Fruit fly (Drosophila melanogaster) whole organism, prepupa: ENCODE results near the gene CG32264.

Experiments used
- Blimp-1 ChIP-seq: fragments of 200-800 bp; sonication (Bioruptor generic); optimal IDR thresholded peaks from 3 replicates; lab custom pipeline; 2017; ENCODE audit warnings: missing biosample characterization, missing genetic modification characterization, mild to moderate bottlenecking, moderate library complexity, missing genetic modification reagents
- CG10631 ChIP-seq: fragments of 200-800 bp; sonication (Bioruptor generic); optimal IDR thresholded peaks from 2 replicates; lab custom pipeline; 2016; ENCODE audit warnings: missing biosample characterization, missing genetic modification characterization
- CG10669 ChIP-seq: fragments of 200-800 bp; sonication (Bioruptor generic); optimal IDR thresholded peaks from 3 replicates; lab custom pipeline; 2018; ENCODE audit warnings: missing biosample characterization, mild to moderate bottlenecking, missing genetic modification characterization, moderate library complexity
- CG11762 ChIP-seq: fragments of 200-800 bp; sonication (Bioruptor generic); optimal IDR thresholded peaks from 3 replicates; lab custom pipeline; 2016; ENCODE audit warnings: missing biosample characterization, missing genetic modification characterization; ENCODE audit not compliant: insufficient read depth
- CG11902 ChIP-seq: fragments of 200-800 bp; sonication (Bioruptor generic); optimal IDR thresholded peaks from 3 replicates; lab custom pipeline; 2016; ENCODE audit warnings: missing biosample characterization, missing genetic modification characterization
- CG1621 ChIP-seq: fragments of 200-800 bp; sonication (Bioruptor generic); optimal IDR thresholded peaks from 3 replicates; lab custom pipeline; 2018; ENCODE audit warnings: missing biosample characterization, mild to moderate bottlenecking, missing genetic modification characterization
- CG16779 ChIP-seq: fragments of 200-800 bp; sonication (Bioruptor generic); optimal IDR thresholded peaks from 3 replicates; lab custom pipeline; 2017; ENCODE audit warnings: missing biosample characterization, mild to moderate bottlenecking, missing genetic modification characterization
- CG3032 ChIP-seq: fragments of 200-800 bp; optimal IDR thresholded peaks from 2 replicates; lab custom pipeline; 2019; ENCODE audit warnings: missing biosample characterization, mild to moderate bottlenecking, missing genetic modification characterization, moderate library complexity
- CG31627 ChIP-seq: fragments of 200-800 bp; sonication (Bioruptor generic); optimal IDR thresholded peaks from 3 replicates; lab custom pipeline; 2016; ENCODE audit warnings: missing biosample characterization, missing genetic modification characterization
- CG32006 ChIP-seq: fragments of 200-800 bp; sonication (Bioruptor generic); optimal IDR thresholded peaks from 3 replicates; lab custom pipeline; 2017; ENCODE audit warnings: missing biosample characterization, mild to moderate bottlenecking, missing genetic modification characterization
- CG34406 ChIP-seq: fragments of 200-800 bp; sonication (Bioruptor generic); optimal IDR thresholded peaks from 3 replicates; lab custom pipeline; 2016; ENCODE audit warnings: missing biosample characterization, missing genetic modification characterization
- CG3919 ChIP-seq: fragments of 200-800 bp; sonication (Bioruptor generic); optimal IDR thresholded peaks from 3 replicates; lab custom pipeline; 2016; ENCODE audit warnings: missing biosample characterization, missing genetic modification characterization
- CG4318 ChIP-seq: fragments of 200-800 bp; sonication (Bioruptor generic); optimal IDR thresholded peaks from 3 replicates; lab custom pipeline; 2017; ENCODE audit warnings: missing biosample characterization, mild to moderate bottlenecking, missing genetic modification characterization
- CG6163 ChIP-seq: fragments of 200-800 bp; sonication (Bioruptor generic); IDR thresholded peaks from 3 replicates; pipeline ENCODE4 v1.3.6; 2022; ENCODE audit warnings: missing biosample characterization, missing genetic modification characterization
- CG6792 ChIP-seq: fragments of 200-800 bp; sonication (Bioruptor generic); optimal IDR thresholded peaks from 3 replicates; lab custom pipeline; 2016; ENCODE audit warnings: missing biosample characterization, missing genetic modification characterization
- CG6808 ChIP-seq: fragments of 200-800 bp; sonication (Bioruptor generic); optimal IDR thresholded peaks from 3 replicates; lab custom pipeline; 2017; ENCODE audit warnings: missing biosample characterization, missing genetic modification characterization, mild to moderate bottlenecking, moderate library complexity, missing genetic modification reagents
- CG6854 ChIP-seq: fragments of 200-800 bp; sonication (Bioruptor generic); optimal IDR thresholded peaks from 2 replicates; lab custom pipeline; 2017; ENCODE audit warnings: missing biosample characterization, mild to moderate bottlenecking, missing genetic modification characterization
- CG8119 ChIP-seq: fragments of 200-800 bp; sonication (Bioruptor generic); IDR thresholded peaks from 3 replicates; pipeline ENCODE4 v1.3.6; 2022; ENCODE audit warnings: missing biosample characterization, missing genetic modification characterization
- CG8319 ChIP-seq: fragments of 200-800 bp; sonication (Bioruptor generic); optimal IDR thresholded peaks from 3 replicates; lab custom pipeline; 2016; ENCODE audit warnings: missing biosample characterization, missing genetic modification characterization
- CG8632 ChIP-seq: fragments of 200-800 bp; sonication (Bioruptor generic); optimal IDR thresholded peaks from 3 replicates; lab custom pipeline; 2016; ENCODE audit warnings: missing biosample characterization, missing genetic modification characterization
- CG9139 ChIP-seq: fragments of 200-800 bp; sonication (Bioruptor generic); optimal IDR thresholded peaks from 3 replicates; lab custom pipeline; 2017; ENCODE audit warnings: missing biosample characterization, mild to moderate bottlenecking, missing genetic modification characterization
- Eip75B ChIP-seq: fragments of 200-800 bp; sonication (Bioruptor generic); optimal IDR thresholded peaks from 3 replicates; lab custom pipeline; 2016; ENCODE audit warnings: missing biosample characterization, missing genetic modification characterization
- Eip78C ChIP-seq: fragments of 200-800 bp; sonication (Bioruptor generic); peaks from one replicate; lab custom pipeline; 2016; ENCODE audit warnings: missing biosample characterization, missing genetic modification characterization
- Eip93F ChIP-seq: fragments of 200-800 bp; sonication (Bioruptor generic); optimal IDR thresholded peaks from 2 replicates; lab custom pipeline; 2016; ENCODE audit warnings: missing biosample characterization, mild to moderate bottlenecking, missing genetic modification characterization
- Ets21C ChIP-seq: fragments of 200-800 bp; sonication (Bioruptor generic); optimal IDR thresholded peaks from 3 replicates; lab custom pipeline; 2016; ENCODE audit warnings: missing biosample characterization, missing genetic modification characterization
- Ets96B ChIP-seq: fragments of 200-800 bp; optimal IDR thresholded peaks from 2 replicates; lab custom pipeline; 2019; ENCODE audit warnings: missing biosample characterization, mild to moderate bottlenecking, missing genetic modification characterization, moderate library complexity
- Gug ChIP-seq: fragments of 200-800 bp; sonication (Bioruptor generic); IDR thresholded peaks from 2 replicates; pipeline ENCODE4 v1.3.6; 2022; ENCODE audit warnings: missing biosample characterization, missing genetic modification characterization
- Hr38 ChIP-seq: sonication (Bioruptor generic); optimal IDR thresholded peaks from 2 replicates; lab custom pipeline; 2016; ENCODE audit warnings: missing biosample characterization, missing genetic modification characterization
- Hr39 ChIP-seq: fragments of 200-800 bp; sonication (Bioruptor generic); optimal IDR thresholded peaks from 2 replicates; lab custom pipeline; 2016; ENCODE audit warnings: missing biosample characterization, missing genetic modification characterization
- Lpt ChIP-seq: fragments of 200-800 bp; sonication (Bioruptor generic); optimal IDR thresholded peaks from 3 replicates; lab custom pipeline; 2016; ENCODE audit warnings: missing biosample characterization, missing genetic modification characterization
- Met ChIP-seq: fragments of 200-800 bp; sonication (Bioruptor generic); optimal IDR thresholded peaks from 3 replicates; lab custom pipeline; 2016; ENCODE audit warnings: missing biosample characterization, missing genetic modification characterization
- OdsH ChIP-seq: fragments of 200-800 bp; sonication (Bioruptor generic); optimal IDR thresholded peaks from 3 replicates; lab custom pipeline; 2016; ENCODE audit warnings: missing biosample characterization, missing genetic modification characterization
- Smox ChIP-seq: fragments of 200-800 bp; sonication (Bioruptor generic); optimal IDR thresholded peaks from 3 replicates; lab custom pipeline; 2016; ENCODE audit warnings: missing biosample characterization, missing genetic modification characterization
- Sox102F ChIP-seq: fragments of 200-800 bp; sonication (Bioruptor generic); optimal IDR thresholded peaks from 2 replicates; lab custom pipeline; 2016; ENCODE audit warnings: missing biosample characterization, mild to moderate bottlenecking, missing genetic modification characterization
- Sox14 ChIP-seq: fragments of 200-800 bp; sonication (Bioruptor generic); optimal IDR thresholded peaks from 3 replicates; lab custom pipeline; 2016; ENCODE audit warnings: missing biosample characterization, missing genetic modification characterization
- achi ChIP-seq: fragments of 200-800 bp; sonication (Bioruptor generic); optimal IDR thresholded peaks from 3 replicates; lab custom pipeline; 2016; ENCODE audit warnings: missing biosample characterization, missing genetic modification characterization
- acj6 ChIP-seq: fragments of 200-800 bp; sonication (Bioruptor generic); optimal IDR thresholded peaks from 3 replicates; lab custom pipeline; 2016; ENCODE audit warnings: missing biosample characterization, missing genetic modification characterization
- cyc ChIP-seq: fragments of 200-800 bp; sonication (Bioruptor generic); optimal IDR thresholded peaks from 3 replicates; lab custom pipeline; 2016; ENCODE audit warnings: missing biosample characterization, missing genetic modification characterization
- dac ChIP-seq: fragments of 200-800 bp; sonication (Bioruptor generic); optimal IDR thresholded peaks from 2 replicates; lab custom pipeline; 2017; ENCODE audit warnings: missing biosample characterization, mild to moderate bottlenecking, missing genetic modification characterization
- eg ChIP-seq: fragments of 200-800 bp; sonication (Bioruptor generic); IDR thresholded peaks from 3 replicates; pipeline ENCODE4 v1.3.6; 2022; ENCODE audit warnings: missing biosample characterization, missing genetic modification characterization
- esn ChIP-seq: fragments of 200-800 bp; sonication (Bioruptor generic); optimal IDR thresholded peaks from 2 replicates; lab custom pipeline; 2016; ENCODE audit warnings: missing biosample characterization, mild to moderate bottlenecking, missing genetic modification characterization, moderate library complexity
- fd59A ChIP-seq: fragments of 200-800 bp; sonication (Bioruptor generic); optimal IDR thresholded peaks from 2 replicates; lab custom pipeline; 2017; ENCODE audit warnings: missing biosample characterization, mild to moderate bottlenecking, missing genetic modification characterization, missing genetic modification reagents
- fd85E ChIP-seq: fragments of 200-800 bp; sonication (Bioruptor generic); optimal IDR thresholded peaks from 3 replicates; lab custom pipeline; 2016; ENCODE audit warnings: missing biosample characterization, missing genetic modification characterization
- fkh ChIP-seq: fragments of 200-800 bp; sonication (Bioruptor generic); optimal IDR thresholded peaks from 3 replicates; lab custom pipeline; 2017; ENCODE audit warnings: missing biosample characterization, mild to moderate bottlenecking, missing genetic modification characterization, moderate library complexity
- lz ChIP-seq: fragments of 200-800 bp; sonication (Bioruptor generic); optimal IDR thresholded peaks from 3 replicates; lab custom pipeline; 2016; ENCODE audit warnings: missing biosample characterization, missing genetic modification characterization
- net ChIP-seq: fragments of 200-800 bp; sonication (Bioruptor generic); optimal IDR thresholded peaks from 3 replicates; lab custom pipeline; 2016; ENCODE audit warnings: missing biosample characterization, missing genetic modification characterization
- pdm3 ChIP-seq: fragments of 200-800 bp; sonication (Bioruptor generic); optimal IDR thresholded peaks from 3 replicates; lab custom pipeline; 2016; ENCODE audit warnings: missing biosample characterization, missing genetic modification characterization
- salr ChIP-seq, 2 experiments: fragments of 200-800 bp; sonication (Bioruptor generic); optimal IDR thresholded peaks; 3 replicates each; lab custom pipeline; 2016 to 2018; ENCODE audit warnings: missing biosample characterization in 2 of 2, missing genetic modification characterization in 2 of 2, mild to moderate bottlenecking in 1 of 2
- spab ChIP-seq: fragments of 200-800 bp; sonication (Bioruptor generic); optimal IDR thresholded peaks from 2 replicates; lab custom pipeline; 2017; ENCODE audit warnings: missing biosample characterization, mild to moderate bottlenecking, missing genetic modification characterization, missing genetic modification reagents
- ss ChIP-seq, 2 experiments: fragments of 200-800 bp; sonication (Bioruptor generic); optimal IDR thresholded peaks; 2 replicates in 1 of 2; 3 replicates in 1 of 2; lab custom pipeline; 2017 to 2018; ENCODE audit warnings: mild to moderate bottlenecking in 2 of 2, missing biosample characterization in 2 of 2, missing genetic modification characterization in 2 of 2, moderate library complexity in 1 of 2
- svp ChIP-seq: fragments of 200-800 bp; sonication (Bioruptor generic); peaks from one replicate; lab custom pipeline; 2016; ENCODE audit warnings: missing biosample characterization, missing genetic modification characterization
- topi ChIP-seq: fragments of 200-800 bp; sonication (Bioruptor generic); optimal IDR thresholded peaks from 3 replicates; lab custom pipeline; 2016; ENCODE audit warnings: missing biosample characterization, missing genetic modification characterization
- vri ChIP-seq: fragments of 200-800 bp; sonication (Bioruptor generic); optimal IDR thresholded peaks from 3 replicates; lab custom pipeline; 2016; ENCODE audit warnings: missing biosample characterization, mild to moderate bottlenecking, missing genetic modification characterization

CG32264 gene

DNA sequence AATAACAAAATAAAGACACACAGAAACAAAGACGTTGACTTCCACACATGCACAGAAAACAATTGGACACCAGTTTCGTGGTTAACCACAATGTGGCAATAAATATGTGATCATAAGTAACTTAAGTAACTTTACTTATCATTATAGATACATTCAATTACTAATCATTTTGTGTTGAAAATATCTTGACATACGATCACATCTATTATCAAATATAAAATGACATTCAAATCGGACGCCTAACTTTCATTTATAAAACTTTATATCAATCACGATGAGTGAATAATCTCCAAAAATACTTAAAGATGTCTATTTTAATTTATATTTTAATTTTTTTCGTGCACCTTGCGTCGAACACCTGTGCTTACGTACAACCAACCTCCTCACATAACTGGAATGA, 27.8 kb downstream of the CG32264 start:
- no peak for TF ChIP-seq Ets21C
- peak; percentile 11 for TF ChIP-seq Smox (GFP tag; lab: Kevin White, UChicago)
- peak; percentile 16 for TF ChIP-seq CG31627
- TF ChIP-seq esn: peak; percentile 43
- TF ChIP-seq CG11762: no peak
- peak; percentile 16 for TF ChIP-seq Sox102F (GFP tag; lab: Kevin White, UChicago)
- no peak for TF ChIP-seq pdm3
- peak; percentile 64 for TF ChIP-seq svp (GFP tag; lab: Kevin White, UChicago)
- TF ChIP-seq CG6163 (GFP tag; lab: Robert Waterston, UW): 0 out of 3 replicates have a peak, but pooled peaks have one; percentile 21
- TF ChIP-seq CG3032 (tag; lab: Kevin White, UChicago): no peak
- no peak for TF ChIP-seq CG1621
- TF ChIP-seq lz (GFP tag; lab: Kevin White, UChicago): peak; percentile 24
- TF ChIP-seq CG3919: no peak
- TF ChIP-seq vri: no peak
- no peak for TF ChIP-seq CG10631 (GFP tag; lab: Kevin White, UChicago)
- peak; percentile 13 for TF ChIP-seq Sox14 (GFP tag; lab: Kevin White, UChicago)
- TF ChIP-seq Eip75B (GFP tag; lab: Kevin White, UChicago): no peak
- peak; percentile 29 for TF ChIP-seq Hr39 (GFP tag; lab: Kevin White, UChicago)
- TF ChIP-seq CG6808 (GFP tag; lab: Kevin White, UChicago): no peak
- no peak for TF ChIP-seq ss (GFP tag; optimal IDR thresholded peaks at IDR 0.05; lab: Kevin White, UChicago)
- no peak for TF ChIP-seq Gug (GFP tag; lab: Robert Waterston, UW)
- TF ChIP-seq CG34406: peak; percentile 34
- TF ChIP-seq salr (GFP tag; optimal IDR thresholded peaks at IDR 0.05; lab: Kevin White, UChicago): no peak
- TF ChIP-seq CG4318 (GFP tag; lab: Kevin White, UChicago): no peak
- no peak for TF ChIP-seq fd85E (GFP tag; lab: Kevin White, UChicago)
- no peak for TF ChIP-seq Blimp-1 (GFP tag; lab: Kevin White, UChicago)
- no peak for TF ChIP-seq CG10669 (GFP tag; lab: Kevin White, UChicago)
- TF ChIP-seq acj6: no peak
- no peak for TF ChIP-seq net (GFP tag; lab: Kevin White, UChicago)
- TF ChIP-seq CG32006 (GFP tag; lab: Kevin White, UChicago): peak; percentile 43
- peak; percentile 20 for TF ChIP-seq cyc (GFP tag; lab: Kevin White, UChicago)
- 0 out of 3 replicates have a peak, but pooled peaks have one; percentile 35 for TF ChIP-seq CG8119 (GFP tag; lab: Robert Waterston, UW)
- TF ChIP-seq Lpt (GFP tag; lab: Kevin White, UChicago): no peak
- TF ChIP-seq spab (GFP tag; lab: Kevin White, UChicago): no peak
- no peak for TF ChIP-seq CG8319 (GFP tag; lab: Kevin White, UChicago)
- 0 out of 3 replicates have a peak, but pooled peaks have one; percentile 15 for TF ChIP-seq eg (GFP tag; lab: Robert Waterston, UW)
- no peak for TF ChIP-seq CG6854 (GFP tag; lab: Kevin White, UChicago)
- TF ChIP-seq Hr38 (GFP tag; lab: Kevin White, UChicago): no peak
- TF ChIP-seq CG9139 (GFP tag; lab: Kevin White, UChicago): no peak
- TF ChIP-seq CG8632 (GFP tag; lab: Kevin White, UChicago): no peak
- peak; percentile 6 for TF ChIP-seq Eip93F (GFP tag; lab: Kevin White, UChicago)
- TF ChIP-seq Eip78C (GFP tag; lab: Kevin White, UChicago): peak; percentile 79
- TF ChIP-seq dac (GFP tag; lab: Kevin White, UChicago): no peak
- peak; percentile 16 for TF ChIP-seq OdsH (GFP tag; lab: Kevin White, UChicago)
- no peak for TF ChIP-seq fd59A
- TF ChIP-seq CG11902 (GFP tag; lab: Kevin White, UChicago): no peak
- TF ChIP-seq achi (GFP tag; lab: Kevin White, UChicago): peak; percentile 19
- TF ChIP-seq topi: peak; percentile 69
- no peak for TF ChIP-seq CG16779 (tag; lab: Kevin White, UChicago)
- no peak for TF ChIP-seq fkh (GFP tag; lab: Kevin White, UChicago)
- no peak for TF ChIP-seq Ets96B
- peak; percentile 54 for TF ChIP-seq Met (GFP tag; lab: Kevin White, UChicago)
- no peak for TF ChIP-seq CG6792 (GFP tag; lab: Kevin White, UChicago)
